Fruit fly (Drosophila melanogaster) whole organism, wandering third instar larva: Measurements from ENCODE around the gene GILT3.

Experiments
- Abd-B ChIP-seq: fragments of >200 bp; optimal IDR thresholded peaks from 2 replicates; lab custom pipeline; 2017; ENCODE audit warnings: missing biosample characterization, missing genetic modification characterization
- CG32264 ChIP-seq: fragments of 200-800 bp; sonication (Bioruptor generic); optimal IDR thresholded peaks from 2 replicates; lab custom pipeline; 2016; ENCODE audit warnings: missing biosample characterization, missing genetic modification characterization
- CG9705 ChIP-seq: fragments of 200-800 bp; sonication (Bioruptor generic); optimal IDR thresholded peaks from 2 replicates; lab custom pipeline; 2018; ENCODE audit warnings: missing biosample characterization, mild to moderate bottlenecking, missing genetic modification characterization
- CrebA ChIP-seq: fragments of 200-800 bp; sonication (Bioruptor generic); optimal IDR thresholded peaks from 2 replicates; lab custom pipeline; 2016; ENCODE audit warnings: missing biosample characterization, mild to moderate bottlenecking, missing genetic modification characterization, borderline replicate concordance
- Dfd ChIP-seq: fragments of >200 bp; optimal IDR thresholded peaks from 2 replicates; lab custom pipeline; 2017; ENCODE audit warnings: missing biosample characterization, missing genetic modification characterization
- Dif ChIP-seq: fragments of 200-275, 200-300 bp; sonication (Bioruptor generic); optimal IDR thresholded peaks from 2 replicates; lab custom pipeline; 2018; ENCODE audit warnings: missing biosample characterization, missing genetic modification characterization; ENCODE audit not compliant: partially characterized antibody
- GATAd ChIP-seq: sonication (Bioruptor generic); optimal IDR thresholded peaks from 2 replicates; lab custom pipeline; 2016; ENCODE audit warnings: missing biosample characterization, missing genetic modification characterization
- HLH106 ChIP-seq: fragments of 200-800 bp; optimal IDR thresholded peaks from 3 replicates; lab custom pipeline; 2019; ENCODE audit warnings: missing biosample characterization, mild to moderate bottlenecking, missing genetic modification characterization, moderate library complexity
- Hnf4 ChIP-seq: fragments of 200-800 bp; sonication (Bioruptor generic); optimal IDR thresholded peaks from 2 replicates; lab custom pipeline; 2016; ENCODE audit warnings: missing biosample characterization, mild to moderate bottlenecking, missing genetic modification characterization
- Hr78 ChIP-seq: fragments of >200 bp; optimal IDR thresholded peaks from 2 replicates; lab custom pipeline; 2017; ENCODE audit warnings: missing biosample characterization, missing genetic modification characterization
- Hr83 ChIP-seq: fragments of 200-300 bp; sonication (Bioruptor generic); optimal IDR thresholded peaks from 2 replicates; lab custom pipeline; 2016; ENCODE audit warnings: missing biosample characterization, mild to moderate bottlenecking, missing genetic modification characterization, moderate library complexity; ENCODE audit not compliant: poor library complexity, severe bottlenecking
- Jra ChIP-seq: sonication (Bioruptor generic); optimal IDR thresholded peaks from 2 replicates; lab custom pipeline; 2016; ENCODE audit warnings: missing biosample characterization, missing genetic modification characterization
- Mio ChIP-seq: sonication (Bioruptor generic); optimal IDR thresholded peaks from 2 replicates; lab custom pipeline; 2016; ENCODE audit warnings: missing biosample characterization, missing genetic modification characterization
- Myc ChIP-seq: fragments of >200 bp; optimal IDR thresholded peaks from 2 replicates; lab custom pipeline; 2017
- N ChIP-seq: fragments of >200 bp; optimal IDR thresholded peaks from 2 replicates; lab custom pipeline; 2018; ENCODE audit warnings: missing biosample characterization, missing external identifiers, missing genetic modification characterization
- OdsH ChIP-seq: fragments of 200-800 bp; sonication (Bioruptor generic); optimal IDR thresholded peaks from 2 replicates; lab custom pipeline; 2016; ENCODE audit warnings: missing biosample characterization, mild to moderate bottlenecking, missing genetic modification characterization
- Rel ChIP-seq, 2 experiments: fragments of 200-800 bp; sonication (Bioruptor generic) in 1 of 2; optimal IDR thresholded peaks; 2 replicates in 1 of 2; 3 replicates in 1 of 2; lab custom pipeline; 2016 to 2019; ENCODE audit warnings: mild to moderate bottlenecking in 2 of 2, missing biosample characterization in 2 of 2, missing genetic modification characterization in 2 of 2, moderate library complexity in 1 of 2
- Sp1 ChIP-seq: fragments of 200-800 bp; sonication (Bioruptor generic); optimal IDR thresholded peaks from 3 replicates; lab custom pipeline; 2019; ENCODE audit warnings: missing biosample characterization, mild to moderate bottlenecking, missing genetic modification characterization, moderate library complexity
- Vsx2 ChIP-seq: fragments of 200-300, 225-300 bp; sonication (Bioruptor generic); optimal IDR thresholded peaks from 2 replicates; lab custom pipeline; 2018; ENCODE audit warnings: missing biosample characterization, missing genetic modification characterization; ENCODE audit not compliant: partially characterized antibody
- br ChIP-seq: fragments of 200-800 bp; sonication (Bioruptor generic); optimal IDR thresholded peaks from 2 replicates; lab custom pipeline; 2016; ENCODE audit warnings: missing biosample characterization, missing genetic modification characterization
- brk ChIP-seq: fragments of 200-800 bp; sonication (Bioruptor generic); optimal IDR thresholded peaks from 2 replicates; lab custom pipeline; 2016; ENCODE audit warnings: missing biosample characterization, mild to moderate bottlenecking, missing genetic modification characterization
- dl ChIP-seq, 2 experiments: fragments of 175-275, 200-275 bp in 1 of 2; fragments of 200-275 bp in 1 of 2; sonication (Bioruptor generic); optimal IDR thresholded peaks; lab custom pipeline; 2018; ENCODE audit warnings: mild to moderate bottlenecking in 2 of 2, missing biosample characterization in 2 of 2, missing genetic modification characterization in 2 of 2, moderate library complexity in 2 of 2; ENCODE audit not compliant: partially characterized antibody in 2 of 2, insufficient read depth in 1 of 2
- dmrt93B ChIP-seq: fragments of 200-800 bp; sonication (Bioruptor generic); optimal IDR thresholded peaks from 2 replicates; lab custom pipeline; 2018; ENCODE audit warnings: missing biosample characterization, mild to moderate bottlenecking, missing genetic modification characterization
- dsf ChIP-seq: sonication (Bioruptor generic); optimal IDR thresholded peaks from 2 replicates; lab custom pipeline; 2016; ENCODE audit warnings: missing biosample characterization, missing genetic modification characterization, borderline replicate concordance
- ey ChIP-seq: fragments of 200-800 bp; sonication (Bioruptor generic); optimal IDR thresholded peaks from 2 replicates; lab custom pipeline; 2016; ENCODE audit warnings: missing biosample characterization, missing genetic modification characterization
- foxo ChIP-seq, 2 experiments: fragments of 200-800 bp; sonication (Bioruptor generic); optimal IDR thresholded peaks; 2 replicates in 1 of 2; 3 replicates in 1 of 2; lab custom pipeline; 2016 to 2017; ENCODE audit warnings: missing biosample characterization in 2 of 2, missing genetic modification characterization in 2 of 2
- fru ChIP-seq: fragments of 200-800 bp; sonication (Bioruptor generic); optimal IDR thresholded peaks from 3 replicates; lab custom pipeline; 2016; ENCODE audit warnings: missing biosample characterization, mild to moderate bottlenecking, missing genetic modification characterization
- h ChIP-seq: fragments of 200-800 bp; sonication (Bioruptor generic); optimal IDR thresholded peaks from 3 replicates; lab custom pipeline; 2016; ENCODE audit warnings: missing biosample characterization, mild to moderate bottlenecking, missing genetic modification characterization
- jim ChIP-seq: fragments of 175-275, 200-325 bp; sonication (Bioruptor generic); optimal IDR thresholded peaks from 2 replicates; lab custom pipeline; 2016; ENCODE audit warnings: missing biosample characterization, mild to moderate bottlenecking, missing genetic modification characterization
- lola ChIP-seq: fragments of >200 bp; optimal IDR thresholded peaks from 2 replicates; lab custom pipeline; 2017; ENCODE audit warnings: missing biosample characterization, missing genetic modification characterization
- pan ChIP-seq: fragments of >200 bp; optimal IDR thresholded peaks from 2 replicates; lab custom pipeline; 2017
- psq ChIP-seq: fragments of 200-800 bp; sonication (Bioruptor generic); optimal IDR thresholded peaks from 3 replicates; lab custom pipeline; 2017; ENCODE audit warnings: missing biosample characterization, mild to moderate bottlenecking, missing genetic modification characterization, moderate library complexity
- rgr ChIP-seq: fragments of 200-800 bp; sonication (Bioruptor generic); optimal IDR thresholded peaks from 3 replicates; lab custom pipeline; 2016; ENCODE audit warnings: missing biosample characterization, mild to moderate bottlenecking, missing genetic modification characterization
- sage ChIP-seq: fragments of 200-800 bp; sonication (Bioruptor generic); optimal IDR thresholded peaks from 2 replicates; lab custom pipeline; 2016; ENCODE audit warnings: missing biosample characterization, mild to moderate bottlenecking, missing genetic modification characterization
- sv ChIP-seq: fragments of 200-800 bp; sonication (Bioruptor generic); optimal IDR thresholded peaks from 3 replicates; lab custom pipeline; 2016; ENCODE audit warnings: missing biosample characterization, missing genetic modification characterization
- tai ChIP-seq: sonication (Bioruptor generic); optimal IDR thresholded peaks from 2 replicates; lab custom pipeline; 2016; ENCODE audit warnings: missing biosample characterization, missing genetic modification characterization
- usp ChIP-seq: fragments of >200 bp; optimal IDR thresholded peaks from 2 replicates; lab custom pipeline; 2017; ENCODE audit warnings: missing biosample characterization, missing genetic modification characterization
- woc ChIP-seq: sonication (Bioruptor generic); optimal IDR thresholded peaks from 2 replicates; lab custom pipeline; 2016; ENCODE audit warnings: missing biosample characterization, mild to moderate bottlenecking, missing genetic modification characterization

Gene GILT3

DNA sequence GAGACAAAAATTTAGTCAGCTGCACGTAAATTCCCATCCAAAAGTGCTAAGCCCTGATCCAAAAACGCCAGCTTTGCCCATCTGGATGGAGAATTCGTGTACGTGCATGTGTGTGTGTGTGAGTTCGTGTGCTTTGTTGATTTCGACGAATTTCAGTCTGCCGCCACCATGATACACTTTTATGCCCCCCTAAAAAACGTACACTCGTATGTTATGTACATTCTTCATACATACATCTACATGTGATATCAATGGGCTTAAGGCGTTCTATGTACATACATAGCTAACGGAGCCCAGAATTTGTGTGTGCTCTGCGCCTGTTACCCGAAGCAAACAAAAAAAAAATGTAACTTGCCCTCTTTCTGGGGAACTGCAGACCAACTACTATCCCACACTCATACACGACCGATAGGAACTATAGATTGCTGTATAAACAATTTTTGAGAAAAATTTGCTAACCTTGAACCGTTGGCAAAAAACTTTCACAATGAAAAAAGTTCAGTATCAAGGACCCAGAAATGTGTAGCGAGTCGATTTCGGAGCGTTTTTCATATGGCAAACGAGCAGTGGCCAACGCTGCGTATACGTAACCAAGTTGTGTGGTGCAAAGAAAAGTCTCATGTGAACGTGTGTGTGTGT is 48.7 kb downstream of the GILT3 start:
- TF ChIP-seq Hr83 (GFP tag; lab: Kevin White, UChicago), result peak; percentile 21
- no peak for TF ChIP-seq rgr
- TF ChIP-seq pan (lab: Kevin White, UChicago), result no peak
- TF ChIP-seq Mio (GFP tag; lab: Kevin White, UChicago), result no peak
- TF ChIP-seq Dif (GFP tag; lab: Kevin White, UChicago), result no peak
- TF ChIP-seq Hnf4, result peak; percentile 0
- no peak for TF ChIP-seq dsf (GFP tag; lab: Kevin White, UChicago)
- TF ChIP-seq Vsx2 (GFP tag; lab: Kevin White, UChicago), result no peak
- TF ChIP-seq ey (GFP tag; lab: Kevin White, UChicago), result no peak
- TF ChIP-seq tai, result no peak
- peak; percentile 43 for TF ChIP-seq OdsH (GFP tag; lab: Kevin White, UChicago)
- no peak for TF ChIP-seq HLH106 (tag; lab: Kevin White, UChicago)
- no peak for TF ChIP-seq CG9705 (GFP tag; lab: Kevin White, UChicago)
- TF ChIP-seq jim (GFP tag; lab: Kevin White, UChicago), result no peak
- TF ChIP-seq Jra (GFP tag; lab: Kevin White, UChicago), result no peak
- peak; percentile 42 for TF ChIP-seq br
- no peak for TF ChIP-seq sv (GFP tag; lab: Kevin White, UChicago)
- no peak for TF ChIP-seq N (GFP tag; lab: Kevin White, UChicago)
- TF ChIP-seq dl (GFP tag; optimal IDR thresholded peaks at IDR 0.05; lab: Kevin White, UChicago; ENCODE audit: insufficient read depth in 1 of 2, partially characterized antibody in 2 of 2), result no peak
- TF ChIP-seq Sp1 (GFP tag; lab: Kevin White, UChicago), result peak; percentile 8
- TF ChIP-seq Rel (GFP tag; optimal IDR thresholded peaks at IDR 0.05; lab: Kevin White, UChicago), result no peak
- TF ChIP-seq Rel (tag; optimal IDR thresholded peaks at IDR 0.05; lab: Kevin White, UChicago), result peak; percentile 85
- TF ChIP-seq psq (GFP tag; lab: Kevin White, UChicago), result no peak
- no peak for TF ChIP-seq foxo (GFP tag; optimal IDR thresholded peaks at IDR 0.05; lab: Kevin White, UChicago)
- peak; percentile 62 for TF ChIP-seq h (GFP tag; lab: Kevin White, UChicago)
- no peak for TF ChIP-seq fru
- no peak for TF ChIP-seq GATAd
- TF ChIP-seq CrebA (GFP tag; lab: Kevin White, UChicago), result peak; percentile 44
- no peak for TF ChIP-seq dmrt93B (GFP tag; lab: Kevin White, UChicago)
- TF ChIP-seq Dfd (GFP tag; lab: Kevin White, UChicago), result no peak
- no peak for TF ChIP-seq sage
- TF ChIP-seq, all 38 proteins: peak for 8

DNA sequence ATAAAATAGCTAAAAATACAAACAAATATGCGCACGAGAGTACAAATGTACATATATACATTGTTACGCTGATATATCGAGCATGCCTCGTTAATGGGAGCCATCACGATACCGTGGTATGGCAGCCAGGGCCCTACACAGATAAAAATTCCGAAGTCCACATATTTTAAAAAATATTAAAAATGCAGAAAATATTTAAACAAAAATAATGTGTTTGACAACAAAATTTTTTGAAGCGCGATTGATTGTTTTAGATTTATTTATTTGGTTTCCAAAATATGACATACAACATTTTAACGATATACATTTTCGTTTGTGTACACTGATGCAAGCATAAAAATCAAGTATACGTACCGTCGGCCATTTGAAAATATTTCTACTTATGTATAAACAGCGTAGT is 49.6 kb downstream of the GILT3 start:
- TF ChIP-seq foxo (GFP tag; optimal IDR thresholded peaks at IDR 0.05; lab: Kevin White, UChicago), result peak in 1 of 2 experiments; percentile 82
- TF ChIP-seq GATAd, result no peak
- peak; percentile 8 for TF ChIP-seq Rel (GFP tag; optimal IDR thresholded peaks at IDR 0.05; lab: Kevin White, UChicago)
- no peak for TF ChIP-seq Rel (tag; optimal IDR thresholded peaks at IDR 0.05; lab: Kevin White, UChicago)
- TF ChIP-seq Jra (GFP tag; lab: Kevin White, UChicago), result peak; percentile 19
- TF ChIP-seq woc (GFP tag; lab: Kevin White, UChicago), result peak; percentile 26
- peak; percentile 68 for TF ChIP-seq ey (GFP tag; lab: Kevin White, UChicago)
- TF ChIP-seq Sp1 (GFP tag; lab: Kevin White, UChicago), result peak; percentile 57
- peak; percentile 45 for TF ChIP-seq CG32264 (GFP tag; lab: Kevin White, UChicago)
- no peak for TF ChIP-seq pan (lab: Kevin White, UChicago)
- TF ChIP-seq dmrt93B (GFP tag; lab: Kevin White, UChicago), result peak; percentile 8
- TF ChIP-seq Hr83 (GFP tag; lab: Kevin White, UChicago), result no peak
- no peak for TF ChIP-seq CG9705 (GFP tag; lab: Kevin White, UChicago)
- TF ChIP-seq psq (GFP tag; lab: Kevin White, UChicago), result peak; percentile 58
- peak; percentile 55 for TF ChIP-seq Hnf4
- peak; percentile 71 for TF ChIP-seq br
- TF ChIP-seq CrebA (GFP tag; lab: Kevin White, UChicago), result no peak
- peak; percentile 83 for TF ChIP-seq OdsH (GFP tag; lab: Kevin White, UChicago)
- TF ChIP-seq brk (GFP tag; lab: Kevin White, UChicago), result peak; percentile 55
- peak; percentile 54 for TF ChIP-seq HLH106 (tag; lab: Kevin White, UChicago)
- peak; percentile 83 for TF ChIP-seq h (GFP tag; lab: Kevin White, UChicago)
- no peak for TF ChIP-seq Dif (GFP tag; lab: Kevin White, UChicago)
- peak; percentile 85 for TF ChIP-seq sv (GFP tag; lab: Kevin White, UChicago)
- TF ChIP-seq dl (GFP tag; optimal IDR thresholded peaks at IDR 0.05; lab: Kevin White, UChicago; ENCODE audit: insufficient read depth in 1 of 2, partially characterized antibody in 2 of 2), result no peak
- no peak for TF ChIP-seq lola (GFP tag; lab: Kevin White, UChicago)
- peak; percentile 81 for TF ChIP-seq fru
- no peak for TF ChIP-seq Mio (GFP tag; lab: Kevin White, UChicago)
- TF ChIP-seq tai, result no peak
- TF ChIP-seq N (GFP tag; lab: Kevin White, UChicago), result no peak
- TF ChIP-seq Vsx2 (GFP tag; lab: Kevin White, UChicago), result no peak
- peak; percentile 82 for TF ChIP-seq rgr
- peak; percentile 48 for TF ChIP-seq sage
- TF ChIP-seq Abd-B (GFP tag; lab: Kevin White, UChicago), result no peak
- no peak for TF ChIP-seq dsf (GFP tag; lab: Kevin White, UChicago)
- no peak for TF ChIP-seq Hr78 (GFP tag; lab: Kevin White, UChicago)
- TF ChIP-seq usp, result no peak
- no peak for TF ChIP-seq Dfd (GFP tag; lab: Kevin White, UChicago)
- no peak for TF ChIP-seq jim (GFP tag; lab: Kevin White, UChicago)
- TF ChIP-seq Myc, result no peak
